Worm (Caenorhabditis elegans): Measurements from ENCODE around the gene vps-22.
A peak's percentile ranks its signal among the peaks of the same experiment; 100 is the strongest.

The vps-22 gene

ce11 chrIII:4947352-4947751 lies 14.9 kb downstream of the vps-22 start:
- TF ChIP-seq F13H6.1 (tag; optimal IDR thresholded peaks at IDR 0.05): peak; percentile 29
- no peak for TF ChIP-seq gmeb-1 (tag; optimal IDR thresholded peaks at IDR 0.05)
- TF ChIP-seq egl-27 (tag; optimal IDR thresholded peaks at IDR 0.05): no peak
- TF ChIP-seq skn-1 (tag; optimal IDR thresholded peaks at IDR 0.05): no peak
- TF ChIP-seq ztf-11 (tag; optimal IDR thresholded peaks at IDR 0.05): no peak
- TF ChIP-seq lin-11 (tag; optimal IDR thresholded peaks at IDR 0.05): peak; percentile 27
- TF ChIP-seq Y55F3AM.14 (GFP tag; optimal IDR thresholded peaks at IDR 0.05): no peak
- TF ChIP-seq ztf-4 (tag; optimal IDR thresholded peaks at IDR 0.05): no peak
- peak; percentile 35 for TF ChIP-seq lin-39 (tag; optimal IDR thresholded peaks at IDR 0.05)
- TF ChIP-seq mab-5 (tag; optimal IDR thresholded peaks at IDR 0.05): no peak
- no peak for TF ChIP-seq snpc-4 (tag; optimal IDR thresholded peaks at IDR 0.05)
- no peak for TF ChIP-seq nhr-23 (tag; optimal IDR thresholded peaks at IDR 0.05)
- no peak for TF ChIP-seq crh-2 (tag; optimal IDR thresholded peaks at IDR 0.05)
- no peak for TF ChIP-seq lsy-2 (tag; optimal IDR thresholded peaks at IDR 0.05)
- TF ChIP-seq R02D3.7 (tag; optimal IDR thresholded peaks at IDR 0.05): no peak
- no peak for TF ChIP-seq unc-62 (GFP tag; optimal IDR thresholded peaks at IDR 0.05)
- TF ChIP-seq unc-55 (GFP tag; optimal IDR thresholded peaks at IDR 0.05): peak; percentile 6
- TF ChIP-seq peb-1 (tag; optimal IDR thresholded peaks at IDR 0.05): no peak
- TF ChIP-seq mbf-1 (tag; optimal IDR thresholded peaks at IDR 0.05): no peak
- TF ChIP-seq ZK546.5 (tag; optimal IDR thresholded peaks at IDR 0.05): no peak
- TF ChIP-seq nhr-25 (tag; optimal IDR thresholded peaks at IDR 0.05): no peak

DNA sequence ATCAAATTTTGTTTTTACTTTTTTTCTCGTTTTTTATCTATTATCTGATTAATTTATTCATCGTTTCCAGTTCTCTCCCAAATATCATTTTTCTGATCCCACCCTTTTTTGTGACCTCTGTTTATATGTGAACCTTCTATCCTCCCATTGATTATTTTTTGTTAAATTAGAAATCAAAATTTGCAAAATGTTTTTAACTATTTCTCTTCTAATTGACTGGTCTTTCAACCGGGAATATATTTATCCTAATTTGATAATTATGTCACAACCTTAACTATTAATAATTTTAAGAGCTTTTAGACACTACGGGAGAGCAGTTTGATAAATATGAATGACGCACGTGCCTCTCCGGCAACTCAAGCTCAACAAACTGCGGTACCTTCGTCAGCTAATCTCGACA lies 18.1 kb downstream of the vps-22 start, which contains the start of gene ntl-9:
TSS of gene ntl-9 (plus strand) at position 301 of the 400 bp plus-strand sequence.
- no peak for TF ChIP-seq lin-11 (tag; optimal IDR thresholded peaks at IDR 0.05)
- no peak for TF ChIP-seq egl-27 (tag; optimal IDR thresholded peaks at IDR 0.05)
- TF ChIP-seq nhr-12 (tag; optimal IDR thresholded peaks at IDR 0.05): no peak
- TF ChIP-seq dmd-4 (tag; optimal IDR thresholded peaks at IDR 0.05): no peak
- no peak for TF ChIP-seq ZK546.5 (tag; optimal IDR thresholded peaks at IDR 0.05)
- TF ChIP-seq nhr-23 (tag; optimal IDR thresholded peaks at IDR 0.05): no peak
- TF ChIP-seq elt-3 (tag; optimal IDR thresholded peaks at IDR 0.05): no peak
- no peak for TF ChIP-seq mdl-1 (tag; optimal IDR thresholded peaks at IDR 0.05)
- no peak for TF ChIP-seq sma-9 (GFP tag; optimal IDR thresholded peaks at IDR 0.05)
- no peak for TF ChIP-seq sma-9 (tag; optimal IDR thresholded peaks at IDR 0.05)
- TF ChIP-seq alr-1 (tag; optimal IDR thresholded peaks at IDR 0.05): no peak
- TF ChIP-seq ztf-1 (GFP tag; conservative IDR thresholded peaks at IDR 0.05): no peak
- TF ChIP-seq unc-62 (GFP tag; optimal IDR thresholded peaks at IDR 0.05): no peak
- TF ChIP-seq nhr-129 (tag; optimal IDR thresholded peaks at IDR 0.05): no peak
- TF ChIP-seq peb-1 (tag; optimal IDR thresholded peaks at IDR 0.05): no peak
- no peak for TF ChIP-seq zag-1 (tag; optimal IDR thresholded peaks at IDR 0.05)
- TF ChIP-seq sem-4 (tag; optimal IDR thresholded peaks at IDR 0.05): no peak
- TF ChIP-seq aly-2 (tag; optimal IDR thresholded peaks at IDR 0.05): no peak
- TF ChIP-seq mbf-1 (tag; optimal IDR thresholded peaks at IDR 0.05): no peak
- TF ChIP-seq fos-1 (tag; optimal IDR thresholded peaks at IDR 0.05): no peak
- TF ChIP-seq lsy-2 (tag; optimal IDR thresholded peaks at IDR 0.05): no peak

ce11 chrIII:4939267-4939666 lies 23.0 kb downstream of the vps-22 start, which contains the start of gene rpb-2:
TSS of gene rpb-2 (plus strand) at chrIII:4939567.
- no peak for TF ChIP-seq elt-3 (tag; optimal IDR thresholded peaks at IDR 0.05)
- TF ChIP-seq aly-2 (tag; optimal IDR thresholded peaks at IDR 0.05): no peak
- TF ChIP-seq nhr-23 (tag; optimal IDR thresholded peaks at IDR 0.05): no peak
- TF ChIP-seq gmeb-1 (tag; optimal IDR thresholded peaks at IDR 0.05): no peak
- TF ChIP-seq unc-62 (GFP tag; optimal IDR thresholded peaks at IDR 0.05): no peak
- TF ChIP-seq peb-1 (tag; optimal IDR thresholded peaks at IDR 0.05): no peak
- TF ChIP-seq sma-9 (GFP tag; optimal IDR thresholded peaks at IDR 0.05): no peak
- TF ChIP-seq sma-9 (tag; optimal IDR thresholded peaks at IDR 0.05): no peak
- TF ChIP-seq nhr-237 (tag; optimal IDR thresholded peaks at IDR 0.05): no peak
- TF ChIP-seq lin-11 (tag; optimal IDR thresholded peaks at IDR 0.05): no peak
- TF ChIP-seq mbf-1 (tag; optimal IDR thresholded peaks at IDR 0.05): no peak
- TF ChIP-seq lin-13 (GFP tag; optimal IDR thresholded peaks at IDR 0.05): no peak
- TF ChIP-seq R02D3.7 (tag; optimal IDR thresholded peaks at IDR 0.05): no peak
- no peak for TF ChIP-seq sma-3 (GFP tag; optimal IDR thresholded peaks at IDR 0.05)
- TF ChIP-seq ztf-4 (tag; optimal IDR thresholded peaks at IDR 0.05): no peak
- no peak for TF ChIP-seq ceh-16 (tag; optimal IDR thresholded peaks at IDR 0.05)
- TF ChIP-seq nhr-10 (tag; optimal IDR thresholded peaks at IDR 0.05): no peak
- no peak for TF ChIP-seq nhr-6 (tag; optimal IDR thresholded peaks at IDR 0.05)

Data from whole organism, L2 larva.